Fruit fly (Drosophila melanogaster) whole organism, embryonic: ENCODE data around the gene CG14913.

ENCODE experiments used
- BEAF-32 ChIP-seq: fragments of 200-800 bp; sonication (Bioruptor generic); optimal IDR thresholded peaks from 3 replicates; lab custom pipeline; 2017; ENCODE audit warnings: missing biosample characterization, missing genetic modification characterization, mild to moderate bottlenecking, moderate library complexity, missing genetic modification reagents
- CG10209 ChIP-seq: fragments of 200-800 bp; sonication (Bioruptor generic); optimal IDR thresholded peaks from 3 replicates; lab custom pipeline; 2017; ENCODE audit warnings: missing biosample characterization, mild to moderate bottlenecking, missing genetic modification characterization, missing genetic modification reagents
- CG10431 ChIP-seq: fragments of 200-800 bp; sonication (Bioruptor generic); optimal IDR thresholded peaks from 3 replicates; lab custom pipeline; 2018; ENCODE audit warnings: missing biosample characterization, mild to moderate bottlenecking, missing genetic modification characterization
- CG10543 ChIP-seq: fragments of 200-800 bp; sonication (Bioruptor generic); optimal IDR thresholded peaks from 3 replicates; lab custom pipeline; 2017; ENCODE audit warnings: missing biosample characterization, mild to moderate bottlenecking, missing genetic modification characterization, moderate library complexity
- CG10654 ChIP-seq: fragments of 200-800 bp; sonication (Bioruptor generic); optimal IDR thresholded peaks from 2 replicates; lab custom pipeline; 2016; ENCODE audit warnings: missing biosample characterization, missing genetic modification characterization
- CG11398 ChIP-seq: fragments of 200-800 bp; sonication (Bioruptor generic); optimal IDR thresholded peaks from 2 replicates; lab custom pipeline; 2016; ENCODE audit warnings: missing biosample characterization, missing genetic modification characterization
- CG11695 ChIP-seq: fragments of 200-800 bp; sonication (Bioruptor generic); IDR thresholded peaks from 3 replicates; pipeline ENCODE4 v1.3.6; 2022; ENCODE audit warnings: missing biosample characterization, missing genetic modification characterization
- CG15696 ChIP-seq: fragments of 200-800 bp; sonication (Bioruptor generic); optimal IDR thresholded peaks from 2 replicates; lab custom pipeline; 2019; ENCODE audit warnings: missing biosample characterization, mild to moderate bottlenecking, missing genetic modification characterization, moderate library complexity
- CG16779 ChIP-seq: fragments of 200-800 bp; sonication (Bioruptor generic); IDR thresholded peaks from 2 replicates; pipeline ENCODE4 v1.3.6; 2022; ENCODE audit warnings: missing biosample characterization, missing genetic modification characterization
- CG17186 ChIP-seq: fragments of 200-800 bp; sonication (Bioruptor generic); optimal IDR thresholded peaks from 3 replicates; lab custom pipeline; 2017; ENCODE audit warnings: missing biosample characterization, missing genetic modification reagents, missing genetic modification characterization
- CG17328 ChIP-seq: fragments of 200-800 bp; sonication (Bioruptor generic); IDR thresholded peaks from 2 replicates; pipeline ENCODE4 v1.3.6; 2022; ENCODE audit warnings: missing biosample characterization, missing genetic modification characterization
- CG17829 ChIP-seq: fragments of 200-800 bp; optimal IDR thresholded peaks from 2 replicates; lab custom pipeline; 2019; ENCODE audit warnings: missing biosample characterization, mild to moderate bottlenecking, missing genetic modification characterization, moderate library complexity
- CG2116 ChIP-seq: fragments of 200-800 bp; sonication (Bioruptor generic); optimal IDR thresholded peaks from 3 replicates; lab custom pipeline; 2018; ENCODE audit warnings: missing biosample characterization, mild to moderate bottlenecking, missing genetic modification characterization
- CG2875 ChIP-seq: fragments of 200-800 bp; sonication (Bioruptor generic); optimal IDR thresholded peaks from 2 replicates; lab custom pipeline; 2017; ENCODE audit warnings: missing biosample characterization, mild to moderate bottlenecking, missing genetic modification characterization, missing genetic modification reagents
- CG2889 ChIP-seq: fragments of 200-800 bp; sonication (Bioruptor generic); IDR thresholded peaks from 3 replicates; pipeline ENCODE4 v1.3.6; 2022; ENCODE audit warnings: missing biosample characterization, missing genetic modification characterization
- CG33557 ChIP-seq: fragments of 200-800 bp; sonication (Bioruptor generic); optimal IDR thresholded peaks from 2 replicates; lab custom pipeline; 2019; ENCODE audit warnings: missing biosample characterization, mild to moderate bottlenecking, missing genetic modification characterization, moderate library complexity
- CG34376 ChIP-seq: fragments of 200-800 bp; sonication (Bioruptor generic); optimal IDR thresholded peaks from 2 replicates; lab custom pipeline; 2018; ENCODE audit warnings: missing biosample characterization, mild to moderate bottlenecking, missing genetic modification characterization
- CG6654 ChIP-seq: fragments of 200-800 bp; sonication (Bioruptor generic); optimal IDR thresholded peaks from 2 replicates; lab custom pipeline; 2017; ENCODE audit warnings: missing biosample characterization, mild to moderate bottlenecking, missing genetic modification characterization
- CG7271 ChIP-seq: fragments of 200-800 bp; sonication (Bioruptor generic); optimal IDR thresholded peaks from 2 replicates; lab custom pipeline; 2018; ENCODE audit warnings: missing biosample characterization, mild to moderate bottlenecking, missing genetic modification characterization, moderate library complexity
- CG8290 ChIP-seq, 3 experiments: fragments of 200-800 bp; sonication (Bioruptor generic); optimal IDR thresholded peaks; 2 replicates each; lab custom pipeline; 2016 to 2019; ENCODE audit warnings: missing biosample characterization in 3 of 3, missing genetic modification characterization in 3 of 3, mild to moderate bottlenecking in 2 of 3, moderate library complexity in 1 of 3
- CG8765 ChIP-seq: fragments of 200-800 bp; sonication (Bioruptor generic); IDR thresholded peaks from 2 replicates; pipeline ENCODE4 v1.3.6; 2022; ENCODE audit warnings: missing biosample characterization, missing genetic modification characterization
- Dfd ChIP-seq, 2 experiments: fragments of >200 bp; optimal IDR thresholded peaks; 2 replicates each; lab custom pipeline; 2017; ENCODE audit warnings: missing biosample characterization in 2 of 2, missing genetic modification characterization in 2 of 2
- Doc3 ChIP-seq: fragments of 200-800 bp; sonication (Bioruptor generic); IDR thresholded peaks from 3 replicates; pipeline ENCODE4 v1.3.6; 2022; ENCODE audit warnings: missing biosample characterization, missing genetic modification characterization; ENCODE audit not compliant: partially characterized antibody
- Gsc ChIP-seq: fragments of 200-800 bp; sonication (Bioruptor generic); IDR thresholded peaks from 2 replicates; pipeline ENCODE4 v1.3.6; 2022; ENCODE audit warnings: missing biosample characterization, missing genetic modification characterization
- Hand ChIP-seq: fragments of 200-800 bp; sonication (Bioruptor generic); optimal IDR thresholded peaks from 2 replicates; lab custom pipeline; 2017; ENCODE audit warnings: mild to moderate bottlenecking, missing biosample characterization, missing genetic modification reagents, missing genetic modification characterization
- Hmx ChIP-seq: fragments of 200-800 bp; sonication (Bioruptor generic); optimal IDR thresholded peaks from 2 replicates; lab custom pipeline; 2016; ENCODE audit warnings: missing biosample characterization, missing genetic modification characterization
- Kr ChIP-seq: fragments of 200-800 bp; sonication (Bioruptor generic); optimal IDR thresholded peaks from 2 replicates; lab custom pipeline; 2017; ENCODE audit warnings: missing biosample characterization, mild to moderate bottlenecking, missing genetic modification characterization
- Med ChIP-seq: fragments of 200-800 bp; sonication (Bioruptor generic); peaks from one replicate; lab custom pipeline; 2016; ENCODE audit warnings: missing biosample characterization, missing genetic modification characterization, mild to moderate bottlenecking, inconsistent platforms, moderate library complexity
- Mrtf ChIP-seq: fragments of 200-800 bp; sonication (Bioruptor generic); IDR thresholded peaks from 3 replicates; pipeline ENCODE4 v1.3.6; 2022; ENCODE audit warnings: missing biosample characterization, missing genetic modification characterization
- NC2α ChIP-seq: fragments of 200-800 bp; sonication (Bioruptor generic); optimal IDR thresholded peaks from 2 replicates; lab custom pipeline; 2016; ENCODE audit warnings: missing biosample characterization, missing genetic modification characterization
- NfI ChIP-seq: fragments of 200-800 bp; sonication (Bioruptor generic); optimal IDR thresholded peaks from 3 replicates; lab custom pipeline; 2018; ENCODE audit warnings: missing biosample characterization, mild to moderate bottlenecking, missing genetic modification characterization, moderate library complexity
- Opbp ChIP-seq: fragments of 200-800 bp; sonication (Bioruptor generic); IDR thresholded peaks from 3 replicates; pipeline ENCODE4 v1.3.6; 2022; ENCODE audit warnings: missing biosample characterization, missing genetic modification characterization; ENCODE audit not compliant: partially characterized antibody
- Rfx ChIP-seq: fragments of 200-800 bp; sonication (Bioruptor generic); IDR thresholded peaks from 2 replicates; pipeline ENCODE4 v1.3.6; 2022; ENCODE audit warnings: missing biosample characterization, missing genetic modification characterization
- Ssrp ChIP-seq: fragments of 200-800 bp; sonication (Bioruptor generic); optimal IDR thresholded peaks from 2 replicates; lab custom pipeline; 2018; ENCODE audit warnings: missing biosample characterization, mild to moderate bottlenecking, missing genetic modification characterization, moderate library complexity
- crol ChIP-seq: fragments of 200-800 bp; sonication (Bioruptor generic); IDR thresholded peaks from 2 replicates; pipeline ENCODE4 v1.3.6; 2022; ENCODE audit warnings: missing biosample characterization, missing genetic modification characterization
- fru ChIP-seq: fragments of >200 bp; optimal IDR thresholded peaks from 2 replicates; lab custom pipeline; 2017
- ftz-f1 ChIP-seq: fragments of 200-800 bp; sonication (Bioruptor generic); optimal IDR thresholded peaks from 2 replicates; lab custom pipeline; 2016; ENCODE audit warnings: missing biosample characterization, missing genetic modification characterization
- gfzf ChIP-seq: fragments of 200-800 bp; sonication (Bioruptor generic); optimal IDR thresholded peaks from 2 replicates; lab custom pipeline; 2016; ENCODE audit warnings: missing biosample characterization, mild to moderate bottlenecking, missing genetic modification characterization, moderate library complexity
- hb ChIP-seq: fragments of 200-800 bp; sonication (Bioruptor generic); IDR thresholded peaks from 3 replicates; pipeline ENCODE4 v1.3.6; 2022; ENCODE audit warnings: missing biosample characterization, missing genetic modification characterization; ENCODE audit not compliant: partially characterized antibody
- ind ChIP-seq: fragments of 200-800 bp; sonication (Bioruptor generic); optimal IDR thresholded peaks from 3 replicates; lab custom pipeline; 2016; ENCODE audit warnings: missing biosample characterization, missing genetic modification characterization
- nerfin-1 ChIP-seq: fragments of 200-800 bp; sonication (Bioruptor generic); optimal IDR thresholded peaks from 3 replicates; lab custom pipeline; 2019; ENCODE audit warnings: missing biosample characterization, mild to moderate bottlenecking, missing genetic modification characterization, moderate library complexity
- nom ChIP-seq: fragments of 200-800 bp; sonication (Bioruptor generic); optimal IDR thresholded peaks from 2 replicates; lab custom pipeline; 2017; ENCODE audit warnings: missing biosample characterization, missing genetic modification characterization, mild to moderate bottlenecking, moderate library complexity, missing genetic modification reagents
- org-1 ChIP-seq: fragments of 200-800 bp; sonication (Bioruptor generic); optimal IDR thresholded peaks from 2 replicates; lab custom pipeline; 2017; ENCODE audit warnings: missing biosample characterization, missing genetic modification characterization
- pb ChIP-seq: fragments of 200-800 bp; sonication (Bioruptor generic); optimal IDR thresholded peaks from 3 replicates; lab custom pipeline; 2016; ENCODE audit warnings: missing biosample characterization, missing genetic modification characterization
- prd ChIP-seq, 3 experiments: fragments of >200 bp in 2 of 3; fragments of 200-800 bp in 1 of 3; sonication (Bioruptor generic) in 1 of 3; optimal IDR thresholded peaks in 2 of 3; IDR thresholded peaks in 1 of 3; 2 replicates in 2 of 3; 3 replicates in 1 of 3; pipeline versions ENCODE4 v1.3.6 to Lab custom; 2017 to 2022; ENCODE audit warnings: missing biosample characterization in 1 of 3, missing genetic modification characterization in 1 of 3
- pros ChIP-seq: fragments of 200-800 bp; sonication (Bioruptor generic); optimal IDR thresholded peaks from 3 replicates; lab custom pipeline; 2019; ENCODE audit warnings: missing biosample characterization, mild to moderate bottlenecking, missing genetic modification characterization, moderate library complexity
- sens ChIP-seq: fragments of 200-800 bp; sonication (Bioruptor generic); peaks from one replicate; lab custom pipeline; 2016; ENCODE audit warnings: missing biosample characterization, missing genetic modification characterization
- slou ChIP-seq: fragments of 200-800 bp; sonication (Bioruptor generic); optimal IDR thresholded peaks from 3 replicates; lab custom pipeline; 2016; ENCODE audit warnings: missing biosample characterization, missing genetic modification characterization
- sr ChIP-seq: fragments of 200-800 bp; sonication (Bioruptor generic); IDR thresholded peaks from 3 replicates; pipeline ENCODE4 v1.3.6; 2022; ENCODE audit warnings: missing biosample characterization, missing genetic modification characterization
- toy ChIP-seq: fragments of 200-800 bp; sonication (Bioruptor generic); IDR thresholded peaks from 2 replicates; pipeline ENCODE4 v1.3.6; 2022; ENCODE audit warnings: missing biosample characterization, missing genetic modification characterization

CG14913 gene

dm6 chr2L:10987370-10987853, 29.4 kb upstream of the CG14913 start, which contains the start of the genes piwi and CG12253 (continued):
- no peak for TF ChIP-seq CG17186
- TF ChIP-seq Med, result peak; percentile 58
- TF ChIP-seq CG10209 (GFP tag; lab: Kevin White, UChicago), result no peak
- TF ChIP-seq CG17829 (tag; lab: Kevin White, UChicago), result peak; percentile 57
- peak; percentile 68; the same call in 2 of the 3 replicates for TF ChIP-seq CG11695 (GFP tag; lab: Robert Waterston, UW)
- TF ChIP-seq CG15696 (tag; lab: Kevin White, UChicago), result peak; percentile 37
- TF ChIP-seq CG7271 (tag; lab: Kevin White, UChicago), result no peak
- TF ChIP-seq CG2875 (GFP tag; lab: Kevin White, UChicago), result peak; percentile 57
- TF ChIP-seq fru, result no peak
- TF ChIP-seq CG16779 (GFP tag; lab: Robert Waterston, UW), result no peak
- no peak for TF ChIP-seq CG11398 (GFP tag; lab: Kevin White, UChicago)
- peak; percentile 82; the same call in 1 of the 2 replicates for TF ChIP-seq CG17328 (GFP tag; lab: Robert Waterston, UW)
- TF ChIP-seq Mrtf, result no peak; the same call in 2 of the 3 replicates
- TF ChIP-seq Hmx (GFP tag; lab: Kevin White, UChicago), result no peak
- peak; percentile 25 for TF ChIP-seq Hand (GFP tag; lab: Kevin White, UChicago)
- no peak for TF ChIP-seq Gsc
- TF ChIP-seq org-1 (GFP tag; lab: Kevin White, UChicago), result peak; percentile 57
- no peak for TF ChIP-seq CG10431 (GFP tag; lab: Kevin White, UChicago)
- peak; percentile 39 for TF ChIP-seq ind
- peak; percentile 18 for TF ChIP-seq CG10654 (GFP tag; lab: Kevin White, UChicago)
- TF ChIP-seq pb (GFP tag; lab: Kevin White, UChicago), result no peak
- TF ChIP-seq nerfin-1 (tag; lab: Kevin White, UChicago), result no peak
- no peak for TF ChIP-seq Dfd (GFP tag; optimal IDR thresholded peaks at IDR 0.05; lab: Kevin White, UChicago)
- TF ChIP-seq ftz-f1, result no peak
- TF ChIP-seq Opbp (GFP tag; lab: Robert Waterston, UW), result no peak
- TF ChIP-seq Doc3 (GFP tag; lab: Robert Waterston, UW), result no peak
- TF ChIP-seq CG8765 (GFP tag; lab: Robert Waterston, UW), result no peak
- TF ChIP-seq CG2116, result peak; percentile 57
- peak; percentile 34 for TF ChIP-seq BEAF-32
- peak; percentile 71 for TF ChIP-seq NfI
- no peak for TF ChIP-seq pros
- TF ChIP-seq CG6654, result no peak
- no peak for TF ChIP-seq sr (GFP tag; lab: Robert Waterston, UW)
- TF ChIP-seq CG34376 (GFP tag; lab: Kevin White, UChicago), result no peak
- no peak for TF ChIP-seq prd (optimal IDR thresholded peaks at IDR 0.05; lab: Kevin White, UChicago)
- TF ChIP-seq prd (GFP tag; IDR thresholded peaks at IDR 0.05; lab: Robert Waterston, UW), result peak; percentile 44; the same call in 2 of the 3 replicates
- TF ChIP-seq CG8290 (GFP tag; optimal IDR thresholded peaks at IDR 0.05; lab: Kevin White, UChicago), result peak; percentile 33
- TF ChIP-seq CG8290 (tag; optimal IDR thresholded peaks at IDR 0.05; lab: Kevin White, UChicago), result no peak
- TF ChIP-seq Rfx (GFP tag; lab: Robert Waterston, UW), result peak; percentile 83
- TF ChIP-seq Kr (GFP tag; lab: Kevin White, UChicago), result no peak
- TF ChIP-seq NC2α (GFP tag; lab: Kevin White, UChicago), result no peak
- no peak for TF ChIP-seq nom (GFP tag; lab: Kevin White, UChicago)
- peak; percentile 69; the same call in 2 of the 3 replicates for TF ChIP-seq CG2889 (GFP tag; lab: Robert Waterston, UW)
- peak; percentile 94 for TF ChIP-seq Ssrp (tag; lab: Kevin White, UChicago)
- peak; percentile 52 for TF ChIP-seq slou (GFP tag; lab: Kevin White, UChicago)
- peak; percentile 71 for TF ChIP-seq sens (GFP tag; lab: Kevin White, UChicago)
- TF ChIP-seq toy (GFP tag; lab: Robert Waterston, UW), result no peak
- TF ChIP-seq CG33557 (GFP tag; lab: Kevin White, UChicago), result no peak
- no peak for TF ChIP-seq crol (GFP tag; lab: Robert Waterston, UW)
- TF ChIP-seq gfzf, result peak; percentile 69
- TF ChIP-seq hb (GFP tag; lab: Robert Waterston, UW), result no peak
- TF ChIP-seq CG10543 (GFP tag; lab: Kevin White, UChicago), result no peak
